Fruit fly (Drosophila melanogaster) whole organism, adult: ENCODE measurements around the gene prc.

ENCODE experiments used
- CG12768 ChIP-seq: fragments of 200-800 bp; sonication (Bioruptor generic); optimal IDR thresholded peaks from 2 replicates; lab custom pipeline; 2017; ENCODE audit warnings: missing biosample characterization, missing genetic modification characterization, mild to moderate bottlenecking, moderate library complexity, missing genetic modification reagents
- CG14711 ChIP-seq: fragments of 200-800 bp; sonication (Bioruptor generic); optimal IDR thresholded peaks from 2 replicates; lab custom pipeline; 2018; ENCODE audit warnings: missing biosample characterization, mild to moderate bottlenecking, missing genetic modification characterization, moderate library complexity
- CG33017 ChIP-seq: fragments of 200-800 bp; sonication (Bioruptor generic); optimal IDR thresholded peaks from 2 replicates; lab custom pipeline; 2018; ENCODE audit warnings: missing biosample characterization, mild to moderate bottlenecking, missing genetic modification characterization, moderate library complexity
- CG7045 ChIP-seq: fragments of 200-800 bp; sonication (Bioruptor generic); optimal IDR thresholded peaks from 2 replicates; lab custom pipeline; 2017; ENCODE audit warnings: missing biosample characterization, mild to moderate bottlenecking, missing genetic modification characterization
- CG7101 ChIP-seq: fragments of 200-800 bp; sonication (Bioruptor generic); optimal IDR thresholded peaks from 2 replicates; lab custom pipeline; 2018; ENCODE audit warnings: missing biosample characterization, mild to moderate bottlenecking, missing genetic modification characterization, moderate library complexity
- Crg-1 ChIP-seq: fragments of 200-800 bp; sonication (Bioruptor generic); optimal IDR thresholded peaks from 2 replicates; lab custom pipeline; 2016; ENCODE audit warnings: missing biosample characterization, missing genetic modification characterization
- Hr96 ChIP-seq: fragments of 200-800 bp; sonication (Bioruptor generic); optimal IDR thresholded peaks from 2 replicates; lab custom pipeline; 2016; ENCODE audit warnings: missing biosample characterization, missing genetic modification characterization
- Mnt ChIP-seq: fragments of 200-800 bp; sonication (Bioruptor generic); optimal IDR thresholded peaks from 2 replicates; lab custom pipeline; 2016; ENCODE audit warnings: missing biosample characterization, mild to moderate bottlenecking, missing genetic modification characterization
- cic ChIP-seq: fragments of 200-800 bp; sonication (Bioruptor generic); optimal IDR thresholded peaks from 2 replicates; lab custom pipeline; 2017; ENCODE audit warnings: missing biosample characterization, mild to moderate bottlenecking, missing genetic modification characterization, moderate library complexity
- cnc ChIP-seq, 2 experiments: fragments of >200 bp; optimal IDR thresholded peaks; 2 replicates each; lab custom pipeline; 2017
- ovo ChIP-seq: fragments of 200-800 bp; sonication (Bioruptor generic); optimal IDR thresholded peaks from 2 replicates; lab custom pipeline; 2016; ENCODE audit warnings: missing biosample characterization, missing genetic modification characterization
- tj ChIP-seq: fragments of 200-800 bp; sonication (Bioruptor generic); optimal IDR thresholded peaks from 3 replicates; lab custom pipeline; 2017; ENCODE audit warnings: missing biosample characterization, mild to moderate bottlenecking, missing genetic modification characterization, moderate library complexity
- toe ChIP-seq: fragments of 200-800 bp; sonication (Bioruptor generic); optimal IDR thresholded peaks from 2 replicates; lab custom pipeline; 2016; ENCODE audit warnings: missing biosample characterization, missing genetic modification characterization

DNA sequence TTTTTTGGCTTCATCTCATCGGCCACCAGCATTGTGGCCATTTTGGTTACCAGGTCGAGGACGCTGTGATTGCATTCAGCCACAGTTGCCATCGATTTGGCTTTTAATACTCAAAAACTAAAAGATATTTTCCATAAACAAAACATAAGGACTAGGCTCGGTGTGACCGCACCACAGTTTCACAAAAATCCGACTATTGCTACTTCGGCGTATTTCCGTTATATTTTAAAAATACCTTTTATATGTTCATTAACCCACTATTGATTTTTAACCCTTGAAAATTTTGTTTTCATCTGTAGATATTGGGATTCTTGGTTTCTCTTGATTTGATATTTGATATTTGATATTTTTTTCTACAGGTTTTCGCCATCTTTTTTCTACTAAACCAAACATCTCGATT is 32.0 kb upstream of the prc start, which contains the start of gene Grip163:
- TF ChIP-seq toe, result no peak
- no peak for TF ChIP-seq CG7101 (tag; lab: Kevin White, UChicago)
- TF ChIP-seq cnc (optimal IDR thresholded peaks at IDR 0.05; lab: Kevin White, UChicago), result no peak
- TF ChIP-seq CG12768 (GFP tag; lab: Kevin White, UChicago), result no peak
- TF ChIP-seq CG7045 (GFP tag; lab: Kevin White, UChicago), result no peak
- TF ChIP-seq tj (GFP tag; lab: Kevin White, UChicago), result no peak
- TF ChIP-seq Hr96 (GFP tag; lab: Kevin White, UChicago), result no peak
- TF ChIP-seq cic (GFP tag; lab: Kevin White, UChicago), result no peak
- no peak for TF ChIP-seq CG33017 (tag; lab: Kevin White, UChicago)
- no peak for TF ChIP-seq Crg-1
- no peak for TF ChIP-seq ovo (GFP tag; lab: Kevin White, UChicago)
- TF ChIP-seq CG14711 (tag; lab: Kevin White, UChicago), result no peak
- no peak for TF ChIP-seq Mnt (GFP tag; lab: Kevin White, UChicago)
